Worm (Caenorhabditis elegans) whole organism, L3 larva: ENCODE data around the gene hse-5.

ENCODE experiments used
- R02D3.7 ChIP-seq: fragments of 150-350 bp; optimal IDR thresholded peaks from 2 replicates; lab custom pipeline; 2014; ENCODE audit warnings: missing biosample characterization, missing genetic modification characterization
- ama-1 ChIP-seq: fragments of 150-350 bp; optimal IDR thresholded peaks from 2 replicates; lab custom pipeline; 2018
- ceh-16 ChIP-seq: sonication (generic microtip); optimal IDR thresholded peaks from 2 replicates; lab custom pipeline; 2017; ENCODE audit warnings: missing biosample characterization, missing genetic modification characterization
- ceh-82 ChIP-seq: fragments of 150-350 bp; optimal IDR thresholded peaks from 2 replicates; lab custom pipeline; 2014; ENCODE audit warnings: missing biosample characterization, missing genetic modification characterization
- ceh-9 ChIP-seq: sonication (generic microtip); optimal IDR thresholded peaks from 2 replicates; lab custom pipeline; 2018; ENCODE audit warnings: missing biosample characterization, missing genetic modification characterization
- egl-27 ChIP-seq: sonication (generic microtip); optimal IDR thresholded peaks from 4 replicates; lab custom pipeline; 2017; ENCODE audit warnings: missing biosample characterization, missing genetic modification reagents, missing genetic modification characterization
- egl-5 ChIP-seq: fragments of 150-350 bp; optimal IDR thresholded peaks from 2 replicates; lab custom pipeline; 2017; ENCODE audit warnings: missing biosample characterization, missing genetic modification reagents, missing genetic modification characterization, inconsistent platforms
- elt-1 ChIP-seq: fragments of 150-350 bp; optimal IDR thresholded peaks from 2 replicates; lab custom pipeline; 2014; ENCODE audit warnings: missing biosample characterization, missing genetic modification characterization
- elt-2 ChIP-seq: sonication (generic microtip); optimal IDR thresholded peaks from 2 replicates; lab custom pipeline; 2016; ENCODE audit warnings: missing genetic modification reagents, mild to moderate bottlenecking, missing genetic modification characterization, missing compliant biosample characterization
- fkh-10 ChIP-seq: sonication (generic microtip); optimal IDR thresholded peaks from 2 replicates; lab custom pipeline; 2017; ENCODE audit warnings: missing biosample characterization, missing genetic modification reagents, missing genetic modification characterization
- fkh-2 ChIP-seq: fragments of 150-350 bp; optimal IDR thresholded peaks from 2 replicates; lab custom pipeline; 2014; ENCODE audit warnings: missing biosample characterization, missing genetic modification reagents, missing genetic modification characterization
- hmg-11 ChIP-seq: sonication (generic microtip); optimal IDR thresholded peaks from 2 replicates; lab custom pipeline; 2016; ENCODE audit warnings: missing genetic modification characterization, missing compliant biosample characterization
- jun-1 ChIP-seq: fragments of 150-350 bp; optimal IDR thresholded peaks from 2 replicates; lab custom pipeline; 2014; ENCODE audit warnings: missing biosample characterization, missing genetic modification reagents, missing genetic modification characterization
- lin-15B ChIP-seq: fragments of 150-350 bp; optimal IDR thresholded peaks from 2 replicates; lab custom pipeline; 2014; ENCODE audit warnings: missing biosample characterization, missing genetic modification characterization
- lsy-12 ChIP-seq: sonication (generic microtip); optimal IDR thresholded peaks from 2 replicates; lab custom pipeline; 2016; ENCODE audit warnings: mild to moderate bottlenecking, missing genetic modification characterization, missing compliant biosample characterization
- mdl-1 ChIP-seq: fragments of 150-350 bp; optimal IDR thresholded peaks from 2 replicates; lab custom pipeline; 2014; ENCODE audit warnings: missing biosample characterization, missing genetic modification characterization
- mml-1 ChIP-seq: fragments of 150-350 bp; sonication (generic microtip); optimal IDR thresholded peaks from 3 replicates; lab custom pipeline; 2014; ENCODE audit warnings: missing biosample characterization, missing genetic modification characterization
- nhr-11 ChIP-seq: fragments of 150-350 bp; optimal IDR thresholded peaks from 2 replicates; lab custom pipeline; 2014; ENCODE audit warnings: missing biosample characterization, missing genetic modification characterization
- nhr-12 ChIP-seq: fragments of 150-350 bp; optimal IDR thresholded peaks from 2 replicates; lab custom pipeline; 2014; ENCODE audit warnings: missing biosample characterization, missing genetic modification characterization
- nhr-237 ChIP-seq: fragments of 150-350 bp; optimal IDR thresholded peaks from 2 replicates; lab custom pipeline; 2014; ENCODE audit warnings: missing biosample characterization, missing genetic modification characterization
- nhr-25 ChIP-seq: sonication (generic microtip); optimal IDR thresholded peaks from 2 replicates; lab custom pipeline; 2017; ENCODE audit warnings: missing biosample characterization, missing genetic modification characterization
- nhr-28 ChIP-seq: fragments of 150-350 bp; optimal IDR thresholded peaks from 2 replicates; lab custom pipeline; 2014; ENCODE audit warnings: missing biosample characterization, missing genetic modification characterization
- pha-4 ChIP-seq: fragments of 150-350 bp; optimal IDR thresholded peaks from 2 replicates; lab custom pipeline; 2014; ENCODE audit warnings: missing biosample characterization, missing genetic modification reagents, missing genetic modification characterization
- pqm-1 ChIP-seq: fragments of 150-350 bp; optimal IDR thresholded peaks from 2 replicates; lab custom pipeline; 2017; ENCODE audit warnings: missing biosample characterization, missing genetic modification characterization, inconsistent platforms
- sea-2 ChIP-seq: fragments of 150-350 bp; sonication (generic microtip); optimal IDR thresholded peaks from 4 replicates; lab custom pipeline; 2014; ENCODE audit warnings: missing biosample characterization, missing genetic modification reagents, missing genetic modification characterization
- tbx-2 ChIP-seq: sonication (generic microtip); optimal IDR thresholded peaks from 2 replicates; lab custom pipeline; 2016; ENCODE audit warnings: mild to moderate bottlenecking, missing genetic modification characterization, missing compliant biosample characterization
- unc-39 ChIP-seq: sonication (generic microtip); optimal IDR thresholded peaks from 4 replicates; lab custom pipeline; 2017; ENCODE audit warnings: missing biosample characterization, missing genetic modification characterization
- unc-62 ChIP-seq: fragments of 150-350 bp; sonication (generic microtip); optimal IDR thresholded peaks from 4 replicates; lab custom pipeline; 2014; ENCODE audit warnings: missing biosample characterization, missing genetic modification reagents, missing genetic modification characterization
- zag-1 ChIP-seq: fragments of 150-350 bp; optimal IDR thresholded peaks from 2 replicates; lab custom pipeline; 2014; ENCODE audit warnings: missing biosample characterization, missing genetic modification characterization
- ztf-4 ChIP-seq: fragments of 150-350 bp; optimal IDR thresholded peaks from 2 replicates; lab custom pipeline; 2014; ENCODE audit warnings: missing biosample characterization, missing genetic modification characterization

Gene hse-5

DNA sequence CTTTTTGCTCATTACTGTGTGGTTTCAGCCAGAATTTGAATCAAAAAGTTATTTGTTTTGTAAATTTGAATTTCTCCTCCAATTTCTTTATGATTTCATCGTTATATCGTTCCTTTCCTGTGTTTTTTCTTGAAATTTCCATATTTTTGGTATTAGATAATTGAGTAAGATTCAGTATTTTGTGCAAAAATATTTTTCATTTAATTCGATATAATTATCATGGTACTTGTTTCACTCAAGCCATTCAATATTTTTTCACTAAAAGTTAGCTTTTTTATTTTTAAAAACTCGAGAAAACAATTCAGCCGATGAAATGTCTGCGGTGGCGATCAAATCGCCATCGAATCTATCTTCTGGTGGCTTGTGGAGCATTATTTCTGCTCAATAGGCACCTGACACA, at the start of gene hse-5:
Gene hse-5, plus strand, starts transcription at position 301 of the 400 bp plus-strand sequence.
- TF ChIP-seq lin-15B (tag; lab: Kevin White, UChicago): no peak
- TF ChIP-seq nhr-11 (tag; lab: Kevin White, UChicago): no peak
- no peak for TF ChIP-seq egl-27 (tag; lab: Kevin White, UChicago)
- no peak for TF ChIP-seq mdl-1 (tag; lab: Kevin White, UChicago)
- TF ChIP-seq pha-4: no peak
- TF ChIP-seq sea-2: no peak

DNA sequence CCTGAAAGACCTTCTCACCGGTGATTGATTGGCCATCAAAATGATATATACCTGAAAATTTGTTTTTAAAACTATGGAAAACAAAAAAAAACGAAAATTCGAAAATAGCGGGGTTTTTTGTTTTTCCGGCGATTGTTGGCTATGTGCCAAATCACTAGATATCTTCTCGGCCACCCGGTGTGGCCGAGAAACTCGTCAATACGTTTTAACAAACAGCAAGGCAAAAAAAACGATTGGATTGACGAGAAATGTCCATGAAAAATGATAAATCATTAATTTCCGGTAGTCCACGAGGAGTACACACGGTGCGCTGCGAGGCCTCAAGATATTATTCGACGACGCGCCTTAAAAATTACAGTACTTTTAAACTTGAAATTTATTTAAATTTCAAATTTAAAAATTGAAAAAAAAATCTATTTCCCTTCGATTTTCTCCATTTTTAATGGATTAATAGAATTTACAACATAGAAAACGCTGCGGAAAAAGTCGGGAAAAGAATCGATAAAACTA, 44.1 kb upstream of the hse-5 start, which contains the start of gene R10E4.11:
Gene R10E4.11, minus strand, starts transcription at position 51 of the 510 bp plus-strand sequence.
- TF ChIP-seq hmg-11 (tag; lab: Kevin White, UChicago): peak; percentile 12
- no peak for TF ChIP-seq egl-5
- TF ChIP-seq ceh-9: no peak
- no peak for TF ChIP-seq elt-2 (tag; lab: Kevin White, UChicago)
- TF ChIP-seq nhr-12 (tag; lab: Kevin White, UChicago): no peak
- TF ChIP-seq fkh-2 (tag; lab: Kevin White, UChicago): no peak
- TF ChIP-seq nhr-25 (tag; lab: Kevin White, UChicago): no peak
- no peak for TF ChIP-seq ceh-82 (tag; lab: Kevin White, UChicago)

DNA sequence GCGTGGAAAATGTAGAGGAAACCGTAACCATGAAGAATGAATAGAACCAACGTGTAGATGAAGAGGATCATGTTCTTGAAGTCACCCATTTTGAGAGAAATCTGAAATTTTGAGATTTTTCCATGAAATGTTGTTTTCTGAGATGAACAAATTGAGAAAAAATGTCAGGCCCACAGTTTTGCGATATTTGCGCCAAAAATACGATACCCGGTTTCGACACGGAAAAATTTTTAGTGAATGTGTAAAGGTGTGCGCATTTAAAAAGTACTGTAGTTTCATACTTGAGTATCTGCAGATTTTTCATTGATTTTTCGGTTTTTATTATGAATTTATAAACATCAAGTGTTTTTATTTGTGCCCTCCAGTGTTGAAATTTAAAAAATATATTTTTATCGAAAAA, 42.8 kb upstream of the hse-5 start, which contains the start of gene R10E4.9:
Gene R10E4.9, minus strand, starts transcription at position 101 of the 400 bp plus-strand sequence.
- no peak for TF ChIP-seq lin-15B (tag; lab: Kevin White, UChicago)
- no peak for TF ChIP-seq lsy-12 (tag; lab: Kevin White, UChicago)
- no peak for TF ChIP-seq elt-1 (tag; lab: Kevin White, UChicago)
- no peak for TF ChIP-seq unc-39 (tag; lab: Kevin White, UChicago)
- no peak for TF ChIP-seq zag-1 (tag; lab: Kevin White, UChicago)
- TF ChIP-seq egl-5: no peak
- no peak for TF ChIP-seq R02D3.7 (tag; lab: Kevin White, UChicago)
- no peak for TF ChIP-seq elt-2 (tag; lab: Kevin White, UChicago)
- no peak for TF ChIP-seq nhr-28 (tag; lab: Kevin White, UChicago)

DNA sequence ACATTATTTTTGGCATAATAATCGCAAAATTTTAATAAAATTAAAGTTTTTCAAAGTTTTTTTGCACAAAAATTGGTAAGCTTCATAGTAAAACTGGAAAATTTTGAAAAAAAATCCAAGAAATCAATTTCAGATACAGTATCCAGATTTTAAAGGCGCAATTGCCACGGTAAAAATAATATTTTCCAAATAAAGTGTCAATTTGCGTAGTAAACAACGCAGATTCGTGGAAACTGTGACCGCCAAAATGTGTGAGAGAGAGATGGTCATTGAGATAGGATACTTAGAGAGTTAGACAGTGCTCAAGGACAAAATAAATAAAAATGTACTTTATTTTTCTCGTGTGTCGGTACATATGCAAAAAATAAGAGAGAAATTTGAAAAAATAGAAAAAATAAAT, 42.4 kb upstream of the hse-5 start:
- TF ChIP-seq egl-27 (tag; lab: Kevin White, UChicago) (no peak), nhr-25 (tag; lab: Kevin White, UChicago) (peak; percentile 47), ceh-16 (tag; lab: Kevin White, UChicago) (no peak)
- TF ChIP-seq, all 47 proteins: peak for 1

DNA sequence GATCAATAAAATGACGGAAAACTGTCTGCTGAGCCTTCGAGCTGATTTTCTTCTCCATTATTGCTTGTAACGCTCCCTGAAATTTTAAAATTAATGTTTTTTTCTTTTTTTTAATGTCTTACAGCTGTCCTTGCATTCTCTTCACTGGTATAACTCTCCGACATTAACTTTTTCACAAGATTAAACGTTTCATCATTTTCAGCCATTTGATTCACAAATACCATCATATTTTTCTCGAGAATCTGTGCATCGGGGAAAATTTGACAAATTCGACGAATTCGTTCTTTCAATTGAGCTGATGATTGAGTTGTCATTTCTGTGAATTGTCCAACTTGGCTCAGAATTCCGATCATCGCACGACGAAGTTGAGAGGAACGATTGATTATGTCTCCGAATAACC, 35.8 kb upstream of the hse-5 start:
- TF ChIP-seq jun-1 (tag; lab: Kevin White, UChicago) (no peak), hmg-11 (tag; lab: Kevin White, UChicago) (no peak), ceh-16 (tag; lab: Kevin White, UChicago) (no peak), ama-1 (lab: Kevin White, UChicago) (no peak), tbx-2 (tag; lab: Kevin White, UChicago) (no peak), nhr-12 (tag; lab: Kevin White, UChicago) (no peak), fkh-10 (GFP tag; lab: Kevin White, UChicago) (no peak), nhr-237 (tag; lab: Kevin White, UChicago) (no peak), unc-62 (GFP tag; lab: Kevin White, UChicago) (no peak), egl-5 (no peak), ztf-4 (no peak), elt-1 (tag; lab: Kevin White, UChicago) (no peak), mml-1 (no peak), pqm-1 (no peak), R02D3.7 (tag; lab: Kevin White, UChicago) (no peak), ceh-82 (tag; lab: Kevin White, UChicago) (no peak), lin-15B (tag; lab: Kevin White, UChicago) (no peak), nhr-28 (tag; lab: Kevin White, UChicago) (no peak), nhr-25 (tag; lab: Kevin White, UChicago) (no peak)
